Fruit fly (Drosophila melanogaster): Measurements from ENCODE around the gene Ziz.
A peak's percentile ranks its signal among the peaks of the same experiment; 100 is the strongest.

Ziz gene

DNA sequence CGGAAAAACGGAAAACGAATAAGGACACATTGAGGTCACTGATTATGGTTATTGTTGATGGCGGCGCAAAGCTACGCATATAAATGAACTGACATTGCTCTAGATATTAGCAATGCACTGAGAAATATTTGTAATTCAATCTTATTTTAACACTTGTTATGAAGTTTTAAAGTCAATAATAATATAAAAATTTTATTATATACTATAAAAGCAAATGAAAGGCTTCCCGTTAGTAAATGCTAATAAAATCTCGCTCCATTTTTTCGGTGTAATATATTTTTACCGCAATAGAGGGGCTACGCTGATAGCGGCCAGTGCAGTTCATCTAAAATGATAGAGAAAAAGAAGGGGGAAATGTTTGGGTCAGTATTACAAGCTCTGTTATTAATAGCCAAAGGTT lies 4.2 kb downstream of the Ziz start (continued):
- TF ChIP-seq CG4318 (GFP tag; optimal IDR thresholded peaks at IDR 0.05) (no peak), CG8119 (GFP tag; IDR thresholded peaks at IDR 0.05) (peak; percentile 67), CG3032 (tag; optimal IDR thresholded peaks at IDR 0.05) (peak; percentile 19), CG6276 (GFP tag; optimal IDR thresholded peaks at IDR 0.05) (peak; percentile 11), acj6 (GFP tag; optimal IDR thresholded peaks at IDR 0.05) (peak; percentile 17), CG31627 (GFP tag; optimal IDR thresholded peaks at IDR 0.05) (no peak), CG3919 (GFP tag; optimal IDR thresholded peaks at IDR 0.05) (peak; percentile 10), CG7368 (GFP tag; optimal IDR thresholded peaks at IDR 0.05) (no peak), fd59A (GFP tag; optimal IDR thresholded peaks at IDR 0.05) (no peak), Hr4 (GFP tag; optimal IDR thresholded peaks at IDR 0.05) (peak; percentile 51), eg (GFP tag; IDR thresholded peaks at IDR 0.05) (peak; percentile 72), CG10631 (GFP tag; optimal IDR thresholded peaks at IDR 0.05) (peak; percentile 34), Eip75B (GFP tag; optimal IDR thresholded peaks at IDR 0.05) (no peak), CG6808 (GFP tag; optimal IDR thresholded peaks at IDR 0.05) (no peak), esn (GFP tag; optimal IDR thresholded peaks at IDR 0.05) (no peak), svp (GFP tag) (peak; percentile 54), fkh (GFP tag; optimal IDR thresholded peaks at IDR 0.05) (no peak), dsx (GFP tag; optimal IDR thresholded peaks at IDR 0.05; ENCODE audit: poor library complexity, severe bottlenecking) (no peak), vri (GFP tag; optimal IDR thresholded peaks at IDR 0.05) (no peak), spab (GFP tag; optimal IDR thresholded peaks at IDR 0.05) (no peak), ss (GFP tag; optimal IDR thresholded peaks at IDR 0.05) (no peak), CG1621 (tag; optimal IDR thresholded peaks at IDR 0.05) (no peak)

- TF ChIP-seq CG9139 (GFP tag; optimal IDR thresholded peaks at IDR 0.05) (no peak), CG8119 (GFP tag; IDR thresholded peaks at IDR 0.05) (no peak), Sox102F (GFP tag; optimal IDR thresholded peaks at IDR 0.05) (peak; percentile 38), pdm3 (GFP tag; optimal IDR thresholded peaks at IDR 0.05) (no peak), esn (GFP tag; optimal IDR thresholded peaks at IDR 0.05) (peak; percentile 28), Ets21C (GFP tag; optimal IDR thresholded peaks at IDR 0.05) (no peak), CG6808 (GFP tag; optimal IDR thresholded peaks at IDR 0.05) (no peak), vri (GFP tag; optimal IDR thresholded peaks at IDR 0.05) (no peak)
Measured at dm6 chr2L:7486222-7486621, 9.9 kb downstream of the Ziz start.

DNA sequence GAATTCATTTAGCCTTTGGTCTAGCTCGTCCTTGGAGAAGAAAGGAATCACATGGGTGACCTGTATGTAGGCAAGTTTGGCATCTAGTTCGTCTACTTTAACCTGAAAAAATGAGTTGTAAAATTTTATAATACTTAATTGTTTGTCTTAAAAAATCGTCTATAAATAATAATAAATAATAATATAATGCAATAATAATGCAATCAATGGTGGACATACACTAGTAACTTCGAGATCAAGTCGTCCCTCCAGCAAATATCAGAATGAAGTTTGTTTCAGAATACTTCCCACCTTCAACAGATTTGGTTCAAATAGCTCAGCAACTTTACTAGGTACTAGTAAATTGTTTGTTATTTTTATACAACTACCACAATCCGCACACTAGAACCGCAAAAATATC lies 21.7 kb downstream of the Ziz start, which contains the start of gene CG6441:
Gene CG6441, plus strand, starts transcription at position 301 of the 400 bp plus-strand sequence.
- no peak for TF ChIP-seq CG31627 (GFP tag; optimal IDR thresholded peaks at IDR 0.05)
- no peak for TF ChIP-seq CG34406 (GFP tag; optimal IDR thresholded peaks at IDR 0.05)
- TF ChIP-seq topi (GFP tag; optimal IDR thresholded peaks at IDR 0.05) = no peak
- TF ChIP-seq CG10631 (GFP tag; optimal IDR thresholded peaks at IDR 0.05) = no peak
- TF ChIP-seq esn (GFP tag; optimal IDR thresholded peaks at IDR 0.05) = no peak
- TF ChIP-seq pdm3 (GFP tag; optimal IDR thresholded peaks at IDR 0.05) = no peak
- TF ChIP-seq CG6276 (GFP tag; optimal IDR thresholded peaks at IDR 0.05) = no peak
- TF ChIP-seq CG10669 (GFP tag; optimal IDR thresholded peaks at IDR 0.05) = no peak
- no peak for TF ChIP-seq fkh (GFP tag; optimal IDR thresholded peaks at IDR 0.05)

- TF ChIP-seq CG34406 (GFP tag; optimal IDR thresholded peaks at IDR 0.05) (no peak), CG15336 (GFP tag; IDR thresholded peaks at IDR 0.05) (no peak), net (GFP tag; optimal IDR thresholded peaks at IDR 0.05) (no peak), Smox (GFP tag; optimal IDR thresholded peaks at IDR 0.05) (no peak)
Measured at dm6 chr2L:7473248-7473647, 22.9 kb downstream of the Ziz start.

- TF ChIP-seq pdm3 (GFP tag; optimal IDR thresholded peaks at IDR 0.05) (peak; percentile 4), CG31627 (GFP tag; optimal IDR thresholded peaks at IDR 0.05) (no peak), CG9139 (GFP tag; optimal IDR thresholded peaks at IDR 0.05) (peak; percentile 65), CG32006 (GFP tag; optimal IDR thresholded peaks at IDR 0.05) (no peak), salr (GFP tag; optimal IDR thresholded peaks at IDR 0.05) (peak; percentile 17 to 30), CG6163 (GFP tag; IDR thresholded peaks at IDR 0.05) (peak; percentile 54; the same call in 1 of the 3 replicates), Blimp-1 (GFP tag; optimal IDR thresholded peaks at IDR 0.05) (no peak), vri (GFP tag; optimal IDR thresholded peaks at IDR 0.05) (no peak), topi (GFP tag; optimal IDR thresholded peaks at IDR 0.05) (no peak), fd59A (GFP tag; optimal IDR thresholded peaks at IDR 0.05) (no peak), dac (GFP tag; optimal IDR thresholded peaks at IDR 0.05) (no peak), CG16779 (tag; optimal IDR thresholded peaks at IDR 0.05) (no peak), esn (GFP tag; optimal IDR thresholded peaks at IDR 0.05) (no peak), eg (GFP tag; IDR thresholded peaks at IDR 0.05) (peak; percentile 49; the same call in 1 of the 3 replicates), Met (GFP tag; optimal IDR thresholded peaks at IDR 0.05) (no peak), CG15336 (GFP tag; IDR thresholded peaks at IDR 0.05) (no peak; the same call in 1 of the 2 replicates), Hr38 (GFP tag; optimal IDR thresholded peaks at IDR 0.05) (no peak), Sox15 (GFP tag; optimal IDR thresholded peaks at IDR 0.05) (no peak), ss (GFP tag; optimal IDR thresholded peaks at IDR 0.05) (peak; percentile 71 to 77), CG10669 (GFP tag; optimal IDR thresholded peaks at IDR 0.05) (no peak), Lpt (GFP tag; optimal IDR thresholded peaks at IDR 0.05) (no peak), acj6 (GFP tag; optimal IDR thresholded peaks at IDR 0.05) (no peak)
Measured at dm6 chr2L:7466304-7466703, 29.8 kb downstream of the Ziz start, which contains the start of gene CG6055. Gene CG6055 (plus strand): TSS chr2L:7466543.
